Worm (Caenorhabditis elegans): ENCODE measurements around the gene clec-65.

clec-65 gene

DNA sequence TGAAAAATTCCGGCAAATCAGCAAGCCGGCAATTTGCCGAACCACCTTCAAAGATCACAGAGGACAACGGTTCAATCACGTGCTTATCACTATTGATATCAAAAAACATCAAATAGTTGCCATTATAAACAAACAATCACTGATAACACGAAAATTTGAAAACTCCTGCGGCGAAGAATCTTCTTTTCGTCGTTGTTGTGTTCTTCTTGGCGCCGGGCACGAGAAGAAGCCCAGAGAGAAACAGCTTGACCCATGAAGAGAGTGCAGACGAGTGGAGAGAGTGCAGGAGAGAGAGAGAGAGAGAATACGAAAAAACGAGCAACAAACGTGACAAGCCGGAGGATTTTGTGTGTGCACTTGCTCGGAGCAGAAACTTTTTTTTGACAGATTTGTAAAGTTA is 22.4 kb upstream of the clec-65 start (continued):
- TF ChIP-seq snpc-4 (GFP tag; optimal IDR thresholded peaks at IDR 0.05), result no peak
- TF ChIP-seq snpc-4 (tag; optimal IDR thresholded peaks at IDR 0.05), result peak in 3 of 4 experiments; percentile 8 to 50 (median 17)
- TF ChIP-seq let-607 (tag; optimal IDR thresholded peaks at IDR 0.05), result peak in 1 of 2 experiments; percentile 53
- TF ChIP-seq atf-7 (tag; optimal IDR thresholded peaks at IDR 0.05), result peak; percentile 45
- TF ChIP-seq cebp-1 (GFP tag; IDR thresholded peaks at IDR 0.05), result no peak
- peak; percentile 71 for TF ChIP-seq cebp-1 (tag; optimal IDR thresholded peaks at IDR 0.05)

DNA sequence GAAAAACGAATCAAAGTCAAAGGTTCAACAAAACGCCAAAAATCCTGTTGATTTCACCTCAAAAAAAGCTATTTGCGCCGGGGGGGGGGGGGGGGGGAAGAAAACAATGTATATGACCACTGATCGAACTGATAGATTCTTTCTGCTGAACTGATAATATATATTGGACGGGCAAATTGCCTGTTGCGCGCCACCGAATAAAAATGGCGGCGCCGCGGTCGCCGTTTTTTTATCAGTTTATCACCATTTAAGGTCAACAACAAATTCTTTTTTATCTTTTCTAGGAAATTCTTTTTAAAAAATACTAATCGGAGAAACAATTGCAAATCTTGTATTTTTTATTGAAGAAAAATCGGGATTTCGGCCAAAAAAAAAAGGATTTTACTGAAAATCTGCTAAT is 21.4 kb upstream of the clec-65 start:
- peak; percentile 49 for TF ChIP-seq nhr-80 (tag; optimal IDR thresholded peaks at IDR 0.05)
- TF ChIP-seq egrh-3 (GFP tag; IDR thresholded peaks at IDR 0.05), result peak; percentile 24; the same call in 1 of the 2 replicates
- TF ChIP-seq F57A8.1 (GFP tag; optimal IDR thresholded peaks at IDR 0.05), result no peak
- peak; percentile 36 for TF ChIP-seq tbp1 (GFP tag; optimal IDR thresholded peaks at IDR 0.05)
- no peak for TF ChIP-seq xnd-1 (tag; optimal IDR thresholded peaks at IDR 0.05)

DNA sequence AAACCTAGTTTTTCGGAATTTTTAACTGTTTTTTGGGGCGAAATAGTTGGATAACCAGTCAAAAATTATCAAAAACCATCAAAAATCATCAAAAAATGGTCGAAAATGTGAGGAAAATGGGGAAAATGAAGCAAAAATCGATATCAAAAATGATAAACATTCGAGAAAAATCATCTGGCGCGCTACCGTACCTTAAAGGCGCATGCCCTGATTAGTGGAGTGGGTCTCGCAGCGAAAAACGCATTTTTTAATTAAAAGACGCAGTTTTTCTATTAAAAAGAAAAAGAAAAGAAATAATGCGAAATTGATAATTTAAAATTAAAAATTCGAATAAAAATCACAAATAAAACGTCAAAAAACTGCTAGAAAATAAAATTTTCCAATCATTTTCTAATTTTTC is 20.7 kb upstream of the clec-65 start, which contains the start of gene F35C5.1:
TSS of gene F35C5.1 (plus strand) at position 399 of the 400 bp plus-strand sequence.
- TF ChIP-seq lsl-1 (GFP tag; optimal IDR thresholded peaks at IDR 0.05) (peak; percentile 94), efl-1 (GFP tag; optimal IDR thresholded peaks at IDR 0.05) (peak; percentile 87), lag-1 (GFP tag; IDR thresholded peaks at IDR 0.05) (no peak), Y95B8A.8 (GFP tag; IDR thresholded peaks at IDR 0.05) (0 out of 2 replicates have a peak, but pooled peaks have one; percentile 46), C06A6.2 (GFP tag; conservative IDR thresholded peaks at IDR 0.05) (no peak), snpc-1.3 (tag; optimal IDR thresholded peaks at IDR 0.05; ENCODE audit: insufficient read depth) (no peak), F22D6.2 (tag; optimal IDR thresholded peaks at IDR 0.05) (no peak), dpff-1 (tag; optimal IDR thresholded peaks at IDR 0.05) (no peak), madf-3 (GFP tag; IDR thresholded peaks at IDR 0.05) (no peak), zfh-2 (GFP tag; conservative IDR thresholded peaks at IDR 0.05) (no peak), let-526 (GFP tag; IDR thresholded peaks at IDR 0.05) (no peak), pbrm-1 (GFP tag; IDR thresholded peaks at IDR 0.05) (0 out of 2 replicates have a peak, but pooled peaks have one; percentile 15), F10E7.11 (tag; optimal IDR thresholded peaks at IDR 0.05) (no peak), ztf-22 (GFP tag; optimal IDR thresholded peaks at IDR 0.05) (no peak), unc-62 (GFP tag; optimal IDR thresholded peaks at IDR 0.05) (no peak), dox-1 (GFP tag; IDR thresholded peaks at IDR 0.05) (peak; percentile 68; the same call in 1 of the 2 replicates), lsy-27 (tag; optimal IDR thresholded peaks at IDR 0.05; ENCODE audit: borderline replicate concordance, insufficient read depth) (no peak), F49E8.2 (tag; optimal IDR thresholded peaks at IDR 0.05; ENCODE audit: insufficient read depth) (peak; percentile 64), nhr-27 (tag; optimal IDR thresholded peaks at IDR 0.05) (no peak), F33H1.4 (GFP tag; IDR thresholded peaks at IDR 0.05) (peak; percentile 96), B0035.1 (tag; optimal IDR thresholded peaks at IDR 0.05) (no peak), tbp1 (GFP tag; optimal IDR thresholded peaks at IDR 0.05) (peak; percentile 25), cebp-2 (GFP tag; IDR thresholded peaks at IDR 0.05) (no peak), K12H6.12 (tag; optimal IDR thresholded peaks at IDR 0.05) (no peak), ztf-28 (GFP tag; IDR thresholded peaks at IDR 0.05) (no peak), ztf-25 (GFP tag; IDR thresholded peaks at IDR 0.05) (no peak), bed-2 (GFP tag; IDR thresholded peaks at IDR 0.05) (no peak), cebp-1 (GFP tag; IDR thresholded peaks at IDR 0.05) (no peak), cebp-1 (tag; optimal IDR thresholded peaks at IDR 0.05) (no peak), ceh-100 (GFP tag; IDR thresholded peaks at IDR 0.05) (no peak), F37B4.10 (GFP tag; IDR thresholded peaks at IDR 0.05) (no peak), unc-130 (GFP tag; optimal IDR thresholded peaks at IDR 0.05) (peak; percentile 20), Y67H2A.10 (GFP tag; conservative IDR thresholded peaks at IDR 0.05) (no peak), madf-8 (GFP tag; conservative IDR thresholded peaks at IDR 0.05) (peak; percentile 83), D2030.7 (GFP tag; IDR thresholded peaks at IDR 0.05) (peak; percentile 78), F39B2.1 (GFP tag; IDR thresholded peaks at IDR 0.05) (no peak), nfyb-1 (GFP tag; IDR thresholded peaks at IDR 0.05) (0 out of 2 replicates have a peak, but pooled peaks have one; percentile 20)
